Worm (Caenorhabditis elegans): ENCODE results near the gene unc-42.

The unc-42 gene

ce11 chrV:9753554-9753953 is 15.6 kb downstream of the unc-42 start:
- no peak for TF ChIP-seq grh-1 (GFP tag; IDR thresholded peaks at IDR 0.05)
- no peak for TF ChIP-seq C16A3.4 (tag; optimal IDR thresholded peaks at IDR 0.05)
- TF ChIP-seq efl-1 (optimal IDR thresholded peaks at IDR 0.05) = no peak
- TF ChIP-seq efl-1 (GFP tag; optimal IDR thresholded peaks at IDR 0.05 in 1 of 2) = peak in 1 of 2 experiments; percentile 84
- TF ChIP-seq sup-37 (GFP tag; optimal IDR thresholded peaks at IDR 0.05) = no peak
- no peak for TF ChIP-seq sptf-1 (tag; optimal IDR thresholded peaks at IDR 0.05)
- TF ChIP-seq fkh-8 (tag; optimal IDR thresholded peaks at IDR 0.05) = no peak
- no peak for TF ChIP-seq elt-2 (tag; optimal IDR thresholded peaks at IDR 0.05)
- no peak for TF ChIP-seq hpl-2 (GFP tag; optimal IDR thresholded peaks at IDR 0.05)

ce11 chrV:9752918-9753317 is 16.3 kb downstream of the unc-42 start, which contains the start of gene F58E6.6:
TSS of gene F58E6.6 (minus strand) at chrV:9753018.
- TF ChIP-seq C34B4.2 (tag; optimal IDR thresholded peaks at IDR 0.05) (no peak), nhr-28 (tag; optimal IDR thresholded peaks at IDR 0.05) (no peak), nhr-47 (tag; optimal IDR thresholded peaks at IDR 0.05) (no peak), ets-5 (GFP tag; IDR thresholded peaks at IDR 0.05) (no peak), fkh-10 (GFP tag; optimal IDR thresholded peaks at IDR 0.05) (no peak), alr-1 (tag; optimal IDR thresholded peaks at IDR 0.05; ENCODE audit: borderline replicate concordance) (no peak), lin-15B (tag; optimal IDR thresholded peaks at IDR 0.05) (no peak), mef-2 (tag; optimal IDR thresholded peaks at IDR 0.05) (no peak)

ce11 chrV:9750308-9750707 is 18.9 kb downstream of the unc-42 start, which contains the start of gene F58E6.4:
TSS of gene F58E6.4 (minus strand) at chrV:9750408.
- TF ChIP-seq lin-15B (tag; optimal IDR thresholded peaks at IDR 0.05) (no peak), fkh-10 (GFP tag; optimal IDR thresholded peaks at IDR 0.05) (no peak), jun-1 (tag; optimal IDR thresholded peaks at IDR 0.05) (no peak), nhr-19 (GFP tag; conservative IDR thresholded peaks at IDR 0.05) (no peak), nhr-85 (tag) (no peak), unc-30 (tag; optimal IDR thresholded peaks at IDR 0.05) (no peak), pag-3 (tag; optimal IDR thresholded peaks at IDR 0.05; ENCODE audit: borderline replicate concordance, insufficient read depth) (no peak), ztf-11 (tag; optimal IDR thresholded peaks at IDR 0.05) (no peak), elt-2 (tag; optimal IDR thresholded peaks at IDR 0.05) (no peak), ces-1 (GFP tag; optimal IDR thresholded peaks at IDR 0.05) (no peak), nhr-28 (tag; optimal IDR thresholded peaks at IDR 0.05) (no peak), lin-35 (GFP tag; optimal IDR thresholded peaks at IDR 0.05) (no peak), fos-1 (tag; optimal IDR thresholded peaks at IDR 0.05) (no peak), nhr-20 (tag; optimal IDR thresholded peaks at IDR 0.05) (no peak)

- no peak for TF ChIP-seq efl-3 (GFP tag; optimal IDR thresholded peaks at IDR 0.05)
- TF ChIP-seq nhr-76 (tag; optimal IDR thresholded peaks at IDR 0.05) = no peak
- no peak for TF ChIP-seq irx-1 (tag; optimal IDR thresholded peaks at IDR 0.05)
- TF ChIP-seq ceh-8 (GFP tag; optimal IDR thresholded peaks at IDR 0.05) = no peak
- no peak for TF ChIP-seq lin-15B (tag; optimal IDR thresholded peaks at IDR 0.05)
Observed at ce11 chrV:9744934-9745333, 24.3 kb downstream of the unc-42 start, which contains the start of gene F58E6.13. TSS of gene F58E6.13 (plus strand) at chrV:9745234.

ce11 chrV:9740858-9741257 is 28.3 kb downstream of the unc-42 start, which contains the start of gene sta-2:
TSS of gene sta-2 (plus strand) at chrV:9741206.
- TF ChIP-seq unc-86 (tag; optimal IDR thresholded peaks at IDR 0.05) (no peak), pqm-1 (tag; optimal IDR thresholded peaks at IDR 0.05) (no peak), mab-9 (GFP tag; IDR thresholded peaks at IDR 0.05) (no peak), fkh-8 (tag; optimal IDR thresholded peaks at IDR 0.05) (no peak), tlp-1 (tag; optimal IDR thresholded peaks at IDR 0.05) (no peak), F16B12.6 (tag; optimal IDR thresholded peaks at IDR 0.05) (no peak), ceh-90 (tag; optimal IDR thresholded peaks at IDR 0.05) (no peak), tbx-2 (tag; optimal IDR thresholded peaks at IDR 0.05) (peak; percentile 47), elt-2 (tag; optimal IDR thresholded peaks at IDR 0.05) (no peak), nhr-19 (GFP tag; conservative IDR thresholded peaks at IDR 0.05) (no peak), ceh-8 (GFP tag; optimal IDR thresholded peaks at IDR 0.05) (no peak), lin-14 (GFP tag; optimal IDR thresholded peaks at IDR 0.05) (peak; percentile 69), unc-62 (GFP tag; optimal IDR thresholded peaks at IDR 0.05) (no peak), xbp-1 (tag; optimal IDR thresholded peaks at IDR 0.05) (no peak), egl-27 (tag; optimal IDR thresholded peaks at IDR 0.05) (no peak), ceh-82 (tag; optimal IDR thresholded peaks at IDR 0.05) (no peak), dsc-1 (tag; optimal IDR thresholded peaks at IDR 0.05) (no peak), unc-30 (tag; optimal IDR thresholded peaks at IDR 0.05) (no peak), ceh-63 (GFP tag; optimal IDR thresholded peaks at IDR 0.05) (no peak), jun-1 (tag; optimal IDR thresholded peaks at IDR 0.05) (no peak), nhr-20 (tag; optimal IDR thresholded peaks at IDR 0.05) (peak; percentile 70), pax-3 (tag; optimal IDR thresholded peaks at IDR 0.05) (no peak)
